Worm (Caenorhabditis elegans): ENCODE results near the gene M110.8.
A peak's percentile ranks its signal among the peaks of the same experiment; 100 is the strongest.

Gene M110.8

DNA sequence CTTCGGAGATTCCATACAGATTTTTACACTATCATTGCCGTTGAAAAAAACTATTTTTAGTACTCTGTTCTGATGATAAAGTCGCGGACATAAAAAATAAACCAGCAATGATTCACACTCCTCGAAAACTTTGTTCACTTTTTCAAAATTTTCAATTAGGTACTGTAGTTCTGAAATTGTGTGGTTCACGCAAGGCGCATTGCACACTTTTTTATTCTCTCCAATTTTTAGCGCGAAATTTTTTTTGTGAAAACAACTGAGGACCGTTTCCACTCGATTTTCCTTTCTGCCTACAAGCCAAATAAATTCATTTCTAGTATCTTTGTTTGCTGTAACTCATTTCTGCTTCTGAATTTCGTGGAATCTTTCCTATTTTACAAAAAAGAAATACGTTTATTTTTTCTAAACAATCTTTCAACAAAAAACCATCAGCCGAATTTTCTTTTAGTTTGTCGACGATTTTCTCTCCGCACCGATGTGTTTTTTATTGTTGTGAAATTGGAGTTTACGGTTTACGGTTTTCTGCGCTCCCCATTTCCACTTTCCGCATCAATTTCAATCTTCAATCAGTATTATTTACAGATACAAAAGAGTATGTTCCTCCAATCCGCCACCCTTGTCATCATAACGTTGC, 43.9 kb upstream of the M110.8 start, which contains the start of gene F35C11.5 (continued):
- no peak for TF ChIP-seq let-607 (tag; optimal IDR thresholded peaks at IDR 0.05)
- TF ChIP-seq attf-5 (GFP tag; optimal IDR thresholded peaks at IDR 0.05), result no peak
- TF ChIP-seq egl-44 (GFP tag; IDR thresholded peaks at IDR 0.05), result no peak
- no peak for TF ChIP-seq rec-8 (tag; optimal IDR thresholded peaks at IDR 0.05)
- no peak for TF ChIP-seq ztf-25 (GFP tag; IDR thresholded peaks at IDR 0.05)
- no peak for TF ChIP-seq F22D6.2 (tag; optimal IDR thresholded peaks at IDR 0.05)
- no peak for TF ChIP-seq hlh-12 (tag; optimal IDR thresholded peaks at IDR 0.05)
- TF ChIP-seq lag-1 (GFP tag; IDR thresholded peaks at IDR 0.05), result no peak
- no peak for TF ChIP-seq fkh-3 (tag; optimal IDR thresholded peaks at IDR 0.05)
- TF ChIP-seq nfya-1 (tag; optimal IDR thresholded peaks at IDR 0.05; ENCODE audit: borderline replicate concordance, insufficient read depth), result no peak
- no peak for TF ChIP-seq F57A8.1 (GFP tag; optimal IDR thresholded peaks at IDR 0.05)
- TF ChIP-seq pha-4 (tag; optimal IDR thresholded peaks at IDR 0.05), result no peak
- no peak for TF ChIP-seq C06A6.2 (GFP tag; conservative IDR thresholded peaks at IDR 0.05)
- no peak for TF ChIP-seq lin-26 (GFP tag; IDR thresholded peaks at IDR 0.05)
- no peak for TF ChIP-seq rcor-1 (GFP tag; IDR thresholded peaks at IDR 0.05)
- TF ChIP-seq tlf-1 (GFP tag; optimal IDR thresholded peaks at IDR 0.05), result no peak
- no peak for TF ChIP-seq ztf-3 (GFP tag; optimal IDR thresholded peaks at IDR 0.05)
- no peak for TF ChIP-seq K11D2.4 (GFP tag; IDR thresholded peaks at IDR 0.05)
- no peak for TF ChIP-seq hsf-1 (GFP tag; IDR thresholded peaks at IDR 0.05)
- TF ChIP-seq nhr-179 (tag; optimal IDR thresholded peaks at IDR 0.05), result no peak
- no peak for TF ChIP-seq lir-1 (GFP tag; conservative IDR thresholded peaks at IDR 0.05)
- TF ChIP-seq B0019.2 (GFP tag; conservative IDR thresholded peaks at IDR 0.05), result peak; percentile 45; the same call in 1 of the 2 replicates
- TF ChIP-seq lsl-1 (GFP tag; optimal IDR thresholded peaks at IDR 0.05), result peak; percentile 93
- TF ChIP-seq chd-7 (tag; optimal IDR thresholded peaks at IDR 0.05), result no peak
- TF ChIP-seq F57C9.4 (tag; optimal IDR thresholded peaks at IDR 0.05), result no peak
- no peak for TF ChIP-seq ekl-4 (GFP tag; IDR thresholded peaks at IDR 0.05)
- TF ChIP-seq tbx-9 (tag; optimal IDR thresholded peaks at IDR 0.05; ENCODE audit: borderline replicate concordance), result no peak
- TF ChIP-seq T07F8.4 (tag; optimal IDR thresholded peaks at IDR 0.05), result no peak
- TF ChIP-seq F10E7.11 (tag; optimal IDR thresholded peaks at IDR 0.05), result no peak
- no peak for TF ChIP-seq gei-17 (GFP tag; optimal IDR thresholded peaks at IDR 0.05)
- no peak for TF ChIP-seq F39B2.1 (GFP tag; IDR thresholded peaks at IDR 0.05)
- no peak for TF ChIP-seq pbrm-1 (GFP tag; IDR thresholded peaks at IDR 0.05)
- TF ChIP-seq nhr-80 (tag; optimal IDR thresholded peaks at IDR 0.05), result no peak
- no peak for TF ChIP-seq Y79H2A.3 (GFP tag; conservative IDR thresholded peaks at IDR 0.05)
- no peak for TF ChIP-seq let-526 (GFP tag; IDR thresholded peaks at IDR 0.05)
- TF ChIP-seq dox-1 (GFP tag; IDR thresholded peaks at IDR 0.05), result peak; percentile 21; the same call in 1 of the 2 replicates
- peak; percentile 29 for TF ChIP-seq snpc-3.4 (tag; optimal IDR thresholded peaks at IDR 0.05)
- TF ChIP-seq ceh-91 (GFP tag; IDR thresholded peaks at IDR 0.05), result peak; percentile 79
- no peak for TF ChIP-seq rpc-1 (optimal IDR thresholded peaks at IDR 0.05)
- TF ChIP-seq rpc-1 (tag; optimal IDR thresholded peaks at IDR 0.05), result no peak
- TF ChIP-seq nfya-2 (GFP tag; IDR thresholded peaks at IDR 0.05), result no peak
- no peak for TF ChIP-seq ztf-6 (GFP tag; IDR thresholded peaks at IDR 0.05)
- TF ChIP-seq aptf-2 (GFP tag; conservative IDR thresholded peaks at IDR 0.05), result no peak
- TF ChIP-seq zim-3 (tag; optimal IDR thresholded peaks at IDR 0.05), result no peak
- TF ChIP-seq Y67H2A.10 (GFP tag; conservative IDR thresholded peaks at IDR 0.05), result no peak
- TF ChIP-seq bed-1 (GFP tag; IDR thresholded peaks at IDR 0.05), result no peak
- no peak for TF ChIP-seq T26A5.8 (tag; optimal IDR thresholded peaks at IDR 0.05)
- TF ChIP-seq snpc-4 (GFP tag; optimal IDR thresholded peaks at IDR 0.05), result no peak
- TF ChIP-seq snpc-4 (tag; optimal IDR thresholded peaks at IDR 0.05), result no peak
